Fruit fly (Drosophila melanogaster): Measurements from ENCODE around the gene B9d2.

The B9d2 gene

dm6 chr2L:6098479-6099269, 31.8 kb downstream of the B9d2 start, which contains the start of gene CG9175 (continued):
- TF ChIP-seq hkb (optimal IDR thresholded peaks at IDR 0.05) (no peak), hkb (GFP tag; IDR thresholded peaks at IDR 0.05) (no peak), CG4854 (GFP tag; optimal IDR thresholded peaks at IDR 0.05) (peak; percentile 14), fru (optimal IDR thresholded peaks at IDR 0.05) (no peak), h (optimal IDR thresholded peaks at IDR 0.05) (no peak), CG2199 (GFP tag; IDR thresholded peaks at IDR 0.05) (peak; percentile 22; the same call in 1 of the 3 replicates), CG8924 (tag; optimal IDR thresholded peaks at IDR 0.05) (peak; percentile 72), CG9932 (GFP tag; IDR thresholded peaks at IDR 0.05) (peak; percentile 72), CG11560 (tag; IDR thresholded peaks at IDR 0.05) (no peak), chn (GFP tag; optimal IDR thresholded peaks at IDR 0.05) (peak; percentile 30), Ets97D (GFP tag; optimal IDR thresholded peaks at IDR 0.05) (peak; percentile 82), CG30403 (GFP tag; optimal IDR thresholded peaks at IDR 0.05) (peak; percentile 44), sim (GFP tag; IDR thresholded peaks at IDR 0.05) (no peak), CrebB (tag; optimal IDR thresholded peaks at IDR 0.05) (peak; percentile 42), CG1603 (tag; optimal IDR thresholded peaks at IDR 0.05) (peak; percentile 90), CG42726 (GFP tag; IDR thresholded peaks at IDR 0.05; ENCODE audit: partially characterized antibody) (peak; percentile 99), HLH4C (GFP tag; IDR thresholded peaks at IDR 0.05; ENCODE audit: partially characterized antibody) (peak; percentile 91), Adf1 (GFP tag; IDR thresholded peaks at IDR 0.05) (peak; percentile 12; the same call in 1 of the 2 replicates), CG4730 (GFP tag; IDR thresholded peaks at IDR 0.05) (no peak), gcm (GFP tag; optimal IDR thresholded peaks at IDR 0.05) (peak; percentile 28), Xbp1 (GFP tag; optimal IDR thresholded peaks at IDR 0.05) (peak; percentile 92), nerfin-2 (GFP tag; IDR thresholded peaks at IDR 0.05; ENCODE audit: partially characterized antibody) (peak; percentile 75; the same call in 1 of the 2 replicates), HmgD (GFP tag; optimal IDR thresholded peaks at IDR 0.05) (peak; percentile 73), oc (tag; optimal IDR thresholded peaks at IDR 0.05) (peak; percentile 23), Poxn (GFP tag; IDR thresholded peaks at IDR 0.05) (no peak), CG10654 (GFP tag; optimal IDR thresholded peaks at IDR 0.05) (no peak), vfl (GFP tag; optimal IDR thresholded peaks at IDR 0.05) (peak; percentile 6), CG8478 (optimal IDR thresholded peaks at IDR 0.05) (no peak), CG11398 (GFP tag; optimal IDR thresholded peaks at IDR 0.05) (peak; percentile 5), CG6175 (GFP tag; IDR thresholded peaks at IDR 0.05) (no peak), Oaz (GFP tag; IDR thresholded peaks at IDR 0.05) (peak; percentile 13; the same call in 1 of the 2 replicates), Hr51 (GFP tag; optimal IDR thresholded peaks at IDR 0.05) (peak; percentile 2 to 42), CG18011 (GFP tag; optimal IDR thresholded peaks at IDR 0.05) (peak; percentile 100), crol (GFP tag; IDR thresholded peaks at IDR 0.05) (peak; percentile 40), gsb-n (tag; optimal IDR thresholded peaks at IDR 0.05) (peak; percentile 6), Blimp-1 (GFP tag; optimal IDR thresholded peaks at IDR 0.05) (peak; percentile 22), Hey (tag; optimal IDR thresholded peaks at IDR 0.05) (no peak), CG12071 (GFP tag; optimal IDR thresholded peaks at IDR 0.05) (peak; percentile 18), sens-2 (GFP tag; IDR thresholded peaks at IDR 0.05) (no peak), yki (optimal IDR thresholded peaks at IDR 0.05) (no peak), CG6272 (GFP tag; IDR thresholded peaks at IDR 0.05) (no peak; the same call in 1 of the 2 replicates), Sox100B (GFP tag; optimal IDR thresholded peaks at IDR 0.05) (no peak), Lhr (GFP tag; optimal IDR thresholded peaks at IDR 0.05) (peak; percentile 83), Meics (GFP tag; optimal IDR thresholded peaks at IDR 0.05) (peak; percentile 42), CG32772 (GFP tag; IDR thresholded peaks at IDR 0.05) (no peak), Doc3 (GFP tag; IDR thresholded peaks at IDR 0.05; ENCODE audit: partially characterized antibody) (peak; percentile 93), Bdp1 (GFP tag; optimal IDR thresholded peaks at IDR 0.05) (peak; percentile 16), CG18599 (GFP tag; optimal IDR thresholded peaks at IDR 0.05) (peak; percentile 32), Ets65A (GFP tag) (no peak), ci (GFP tag; IDR thresholded peaks at IDR 0.05) (peak; percentile 78), CG17802 (tag; optimal IDR thresholded peaks at IDR 0.05) (no peak)

Data from whole organism, embryonic.